Fruit fly (Drosophila melanogaster): Measurements from ENCODE around the gene CG18132.

CG18132 gene

dm6 chr2L:1535231-1535630 lies 18.0 kb upstream of the CG18132 start:
- TF ChIP-seq toe (GFP tag; optimal IDR thresholded peaks at IDR 0.05) (no peak), CG11617 (GFP tag; optimal IDR thresholded peaks at IDR 0.05) (no peak), CG14711 (tag; optimal IDR thresholded peaks at IDR 0.05) (no peak), kay (GFP tag; ENCODE audit: borderline replicate concordance) (no peak), CG1620 (GFP tag; optimal IDR thresholded peaks at IDR 0.05) (no peak), ovo (GFP tag; optimal IDR thresholded peaks at IDR 0.05) (no peak)

- TF ChIP-seq cnc (optimal IDR thresholded peaks at IDR 0.05) (no peak), kay (GFP tag; ENCODE audit: borderline replicate concordance) (no peak), CG7101 (tag; optimal IDR thresholded peaks at IDR 0.05) (no peak), Crg-1 (GFP tag; optimal IDR thresholded peaks at IDR 0.05) (no peak), ovo (GFP tag; optimal IDR thresholded peaks at IDR 0.05) (no peak), cic (GFP tag; optimal IDR thresholded peaks at IDR 0.05) (no peak), Hr96 (GFP tag; optimal IDR thresholded peaks at IDR 0.05) (no peak), pad (GFP tag; optimal IDR thresholded peaks at IDR 0.05) (no peak), Mnt (GFP tag; optimal IDR thresholded peaks at IDR 0.05) (no peak), CG33017 (tag; optimal IDR thresholded peaks at IDR 0.05) (no peak), CG11617 (GFP tag; optimal IDR thresholded peaks at IDR 0.05) (no peak), CG12768 (GFP tag; optimal IDR thresholded peaks at IDR 0.05) (no peak), CG5204 (GFP tag; optimal IDR thresholded peaks at IDR 0.05) (no peak), bab1 (GFP tag; optimal IDR thresholded peaks at IDR 0.05) (no peak), tj (GFP tag; optimal IDR thresholded peaks at IDR 0.05) (no peak), CG14711 (tag; optimal IDR thresholded peaks at IDR 0.05) (no peak), CG7045 (GFP tag; optimal IDR thresholded peaks at IDR 0.05) (no peak), CG1620 (GFP tag; optimal IDR thresholded peaks at IDR 0.05) (no peak)
Observed at dm6 chr2L:1522397-1522796, 5.1 kb upstream of the CG18132 start, which contains the start of gene Or22b. Gene Or22b (plus strand): TSS chr2L:1522697.

DNA sequence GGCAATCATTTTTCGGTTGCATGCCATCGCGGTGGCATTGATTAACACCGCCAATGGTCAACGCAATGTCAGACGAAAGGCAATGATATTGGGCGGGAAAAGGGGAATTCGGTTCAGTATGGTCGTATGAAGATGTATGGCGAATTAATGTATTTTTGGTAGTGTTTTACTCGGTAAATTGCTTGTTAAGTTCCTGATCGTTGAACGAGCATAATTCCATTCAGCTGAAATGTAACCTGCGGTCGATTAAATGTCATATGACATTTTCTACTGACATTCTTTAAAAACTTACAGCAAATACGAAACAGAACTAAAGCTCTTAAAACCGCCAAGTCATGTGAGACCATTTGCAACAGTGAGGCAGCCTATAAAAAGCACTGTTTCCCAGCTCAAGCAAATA lies 2.9 kb upstream of the CG18132 start, which contains the start of gene Or22a:
Gene Or22a (plus strand): TSS at position 301 of the 400 bp plus-strand sequence.
- TF ChIP-seq CG12768 (GFP tag; optimal IDR thresholded peaks at IDR 0.05) (no peak), CG5204 (GFP tag; optimal IDR thresholded peaks at IDR 0.05) (no peak), cic (GFP tag; optimal IDR thresholded peaks at IDR 0.05) (no peak), pad (GFP tag; optimal IDR thresholded peaks at IDR 0.05) (no peak), toe (GFP tag; optimal IDR thresholded peaks at IDR 0.05) (no peak), CG33017 (tag; optimal IDR thresholded peaks at IDR 0.05) (no peak), CG11617 (GFP tag; optimal IDR thresholded peaks at IDR 0.05) (no peak), Clk (GFP tag; optimal IDR thresholded peaks at IDR 0.05) (no peak)

- TF ChIP-seq pad (GFP tag; optimal IDR thresholded peaks at IDR 0.05) = no peak
- TF ChIP-seq CG33017 (tag; optimal IDR thresholded peaks at IDR 0.05) = no peak
- no peak for TF ChIP-seq Clk (GFP tag; optimal IDR thresholded peaks at IDR 0.05)
- no peak for TF ChIP-seq kay (GFP tag; ENCODE audit: borderline replicate concordance)
- no peak for TF ChIP-seq CG7045 (GFP tag; optimal IDR thresholded peaks at IDR 0.05)
- no peak for TF ChIP-seq CG14711 (tag; optimal IDR thresholded peaks at IDR 0.05)
- TF ChIP-seq CG5204 (GFP tag; optimal IDR thresholded peaks at IDR 0.05) = no peak
- no peak for TF ChIP-seq cnc (optimal IDR thresholded peaks at IDR 0.05)
- no peak for TF ChIP-seq CG11617 (GFP tag; optimal IDR thresholded peaks at IDR 0.05)
- no peak for TF ChIP-seq cic (GFP tag; optimal IDR thresholded peaks at IDR 0.05)
- no peak for TF ChIP-seq ovo (GFP tag; optimal IDR thresholded peaks at IDR 0.05)
- TF ChIP-seq CG7101 (tag; optimal IDR thresholded peaks at IDR 0.05) = no peak
- TF ChIP-seq CG12768 (GFP tag; optimal IDR thresholded peaks at IDR 0.05) = no peak
- no peak for TF ChIP-seq tj (GFP tag; optimal IDR thresholded peaks at IDR 0.05)
- no peak for TF ChIP-seq CG1620 (GFP tag; optimal IDR thresholded peaks at IDR 0.05)
Observed at dm6 chr2L:1518022-1518421, 744 bp upstream of the CG18132 start, which contains the start of gene halo. Gene halo (minus strand): TSS chr2L:1518148.

- TF ChIP-seq Mnt (GFP tag; optimal IDR thresholded peaks at IDR 0.05) (no peak), cnc (optimal IDR thresholded peaks at IDR 0.05) (no peak), Clk (GFP tag; optimal IDR thresholded peaks at IDR 0.05) (no peak), kay (GFP tag; ENCODE audit: borderline replicate concordance) (no peak), CG5204 (GFP tag; optimal IDR thresholded peaks at IDR 0.05) (no peak), tj (GFP tag; optimal IDR thresholded peaks at IDR 0.05) (no peak), CG12768 (GFP tag; optimal IDR thresholded peaks at IDR 0.05) (no peak)
Observed at dm6 chr2L:1509748-1510147, 7.5 kb downstream of the CG18132 start.

DNA sequence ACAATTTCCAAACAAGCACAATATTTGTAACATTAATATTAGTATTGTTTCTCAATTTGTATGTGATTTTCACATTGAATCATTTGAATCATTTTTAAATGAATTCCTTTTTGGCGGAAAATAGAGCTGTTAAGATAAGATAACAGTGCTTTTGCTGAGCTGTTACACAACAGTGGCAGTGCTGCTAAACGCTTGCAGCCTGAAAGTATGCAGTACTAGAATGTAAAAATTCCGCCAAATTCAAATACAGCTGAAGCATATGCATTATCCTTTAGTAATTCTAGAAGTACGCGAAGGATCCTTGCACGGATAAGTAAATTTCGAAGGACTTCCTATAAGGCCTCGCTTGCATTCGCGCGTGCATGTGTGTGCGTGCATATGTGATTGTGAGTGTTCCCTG lies 13.0 kb downstream of the CG18132 start:
- TF ChIP-seq CG14711 (tag; optimal IDR thresholded peaks at IDR 0.05) (no peak), cnc (optimal IDR thresholded peaks at IDR 0.05) (no peak), CG1620 (GFP tag; optimal IDR thresholded peaks at IDR 0.05) (no peak), Mnt (GFP tag; optimal IDR thresholded peaks at IDR 0.05) (no peak), Clk (GFP tag; optimal IDR thresholded peaks at IDR 0.05) (no peak), pad (GFP tag; optimal IDR thresholded peaks at IDR 0.05) (no peak), CG12768 (GFP tag; optimal IDR thresholded peaks at IDR 0.05) (no peak), CG7101 (tag; optimal IDR thresholded peaks at IDR 0.05) (no peak), CG7045 (GFP tag; optimal IDR thresholded peaks at IDR 0.05) (no peak), Hr96 (GFP tag; optimal IDR thresholded peaks at IDR 0.05) (no peak), Crg-1 (GFP tag; optimal IDR thresholded peaks at IDR 0.05) (no peak), toe (GFP tag; optimal IDR thresholded peaks at IDR 0.05) (no peak), tj (GFP tag; optimal IDR thresholded peaks at IDR 0.05) (no peak), CG11617 (GFP tag; optimal IDR thresholded peaks at IDR 0.05) (no peak), ovo (GFP tag; optimal IDR thresholded peaks at IDR 0.05) (no peak), CG5204 (GFP tag; optimal IDR thresholded peaks at IDR 0.05) (no peak)
